Worm (Caenorhabditis elegans) whole organism, early embryonic: ENCODE measurements around the gene rpl-20.

Experiments
- B0310.2 ChIP-seq: sonication (generic microtip); optimal IDR thresholded peaks from 2 replicates; lab custom pipeline; 2016; ENCODE audit warnings: mild to moderate bottlenecking, missing genetic modification characterization, missing compliant biosample characterization
- F13C5.2 ChIP-seq: sonication (generic microtip); optimal IDR thresholded peaks from 2 replicates; lab custom pipeline; 2017; ENCODE audit warnings: mild to moderate bottlenecking, missing genetic modification characterization, inconsistent platforms, missing compliant biosample characterization
- aly-1 ChIP-seq: sonication (generic microtip); optimal IDR thresholded peaks from 2 replicates; lab custom pipeline; 2016; ENCODE audit warnings: missing genetic modification characterization, missing compliant biosample characterization
- ama-1 ChIP-seq: fragments of 150-350 bp; optimal IDR thresholded peaks from 2 replicates; lab custom pipeline; 2014
- ceh-13 ChIP-seq: fragments of 200-800 bp; sonication (Bioruptor generic); optimal IDR thresholded peaks from 2 replicates; lab custom pipeline; 2018; ENCODE audit warnings: mild to moderate bottlenecking, missing genetic modification characterization, missing compliant biosample characterization
- ceh-36 ChIP-seq: sonication (generic microtip); optimal IDR thresholded peaks from 2 replicates; lab custom pipeline; 2016; ENCODE audit warnings: missing genetic modification characterization, inconsistent platforms, missing compliant biosample characterization
- ets-7 ChIP-seq: sonication (generic microtip); optimal IDR thresholded peaks from 2 replicates; lab custom pipeline; 2016; ENCODE audit warnings: missing genotype, missing genetic modification characterization, missing compliant biosample characterization
- flt-1 ChIP-seq: fragments of 200-800 bp; sonication (Bioruptor generic); IDR thresholded peaks from 2 replicates; pipeline ENCODE4 v1.3.6; 2022; ENCODE audit warnings: missing genetic modification characterization, missing compliant biosample characterization
- hmbx-1 ChIP-seq: sonication (generic microtip); optimal IDR thresholded peaks from 2 replicates; lab custom pipeline; 2016; ENCODE audit warnings: mild to moderate bottlenecking, missing genetic modification characterization, missing compliant biosample characterization
- hmg-4 ChIP-seq: fragments of 200-800 bp; sonication (Bioruptor generic); optimal IDR thresholded peaks from 2 replicates; lab custom pipeline; 2018; ENCODE audit warnings: mild to moderate bottlenecking, missing genetic modification characterization, missing compliant biosample characterization
- hnd-1 ChIP-seq: sonication (generic microtip); optimal IDR thresholded peaks from 2 replicates; lab custom pipeline; 2016; ENCODE audit warnings: missing genetic modification characterization, missing compliant biosample characterization
- pes-1 ChIP-seq: fragments of 200-800 bp; sonication (Bioruptor generic); IDR thresholded peaks from 2 replicates; pipeline ENCODE4 v1.3.6; 2022; ENCODE audit warnings: missing genetic modification reagents, missing genetic modification characterization, missing compliant biosample characterization
- scrt-1 ChIP-seq: fragments of 200-800 bp; sonication (Bioruptor generic); IDR thresholded peaks from 2 replicates; pipeline ENCODE4 v1.3.6; 2022; ENCODE audit warnings: missing genetic modification characterization, missing compliant biosample characterization
- sea-1 ChIP-seq: fragments of 200-800 bp; sonication (Bioruptor generic); conservative IDR thresholded peaks from 2 replicates; pipeline ENCODE4 v1.3.6; 2022; ENCODE audit warnings: missing genetic modification characterization, missing compliant biosample characterization
- tbx-11 ChIP-seq: fragments of 200-800 bp; sonication (Bioruptor generic); IDR thresholded peaks from 2 replicates; pipeline ENCODE4 v1.3.6; 2022; ENCODE audit warnings: missing genetic modification characterization, missing compliant biosample characterization
- tbx-37 ChIP-seq: fragments of 200-800 bp; sonication (Bioruptor generic); conservative IDR thresholded peaks from 2 replicates; pipeline ENCODE4 v1.3.6; 2022; ENCODE audit warnings: missing genetic modification reagents, missing genetic modification characterization, missing compliant biosample characterization
- tra-4 ChIP-seq: sonication (generic microtip); optimal IDR thresholded peaks from 2 replicates; lab custom pipeline; 2017; ENCODE audit warnings: missing genetic modification characterization, missing compliant biosample characterization

rpl-20 gene

ce11 chrIV:4751814-4752213, 2.2 kb upstream of the rpl-20 start, which contains the start of gene Y17G9B.4:
Y17G9B.4 (plus strand) TSS chrIV:4752119.
- no peak for TF ChIP-seq scrt-1 (GFP tag; lab: Robert Waterston, UW)
- TF ChIP-seq tra-4 (tag; lab: Kevin White, UChicago), result no peak
- no peak for TF ChIP-seq hmg-4 (GFP tag; lab: Kevin White, UChicago)
- no peak for TF ChIP-seq tbx-37 (GFP tag; lab: Robert Waterston, UW)
- no peak for TF ChIP-seq pes-1
- no peak for TF ChIP-seq hmbx-1 (tag; lab: Kevin White, UChicago)
- TF ChIP-seq F13C5.2 (tag; lab: Kevin White, UChicago), result no peak
- no peak for TF ChIP-seq tbx-11 (GFP tag; lab: Robert Waterston, UW)
- no peak for TF ChIP-seq ceh-13
- no peak for TF ChIP-seq sea-1

DNA sequence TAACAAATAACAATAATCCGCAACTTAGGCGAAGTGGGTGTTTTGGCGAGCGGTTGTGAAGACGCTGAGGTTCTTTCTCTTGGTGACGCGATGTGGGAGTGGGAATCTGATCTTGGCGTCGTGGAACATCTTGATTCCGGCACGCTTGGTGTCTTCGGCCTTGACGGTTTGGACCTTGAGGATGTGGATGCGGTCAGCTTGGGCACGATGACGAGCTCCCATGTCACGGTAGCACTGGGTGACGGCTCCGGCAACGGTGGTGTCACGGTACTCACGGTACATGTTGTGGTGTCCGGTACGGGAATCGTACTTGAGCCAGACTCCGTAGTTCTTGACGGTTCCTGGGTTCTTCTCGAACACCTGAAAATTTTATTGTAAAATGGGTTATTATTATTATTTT, 423 bp downstream of the rpl-20 start:
- no peak for TF ChIP-seq flt-1 (GFP tag; lab: Robert Waterston, UW)
- TF ChIP-seq hmbx-1 (tag; lab: Kevin White, UChicago), result no peak
- TF ChIP-seq ama-1 (lab: Kevin White, UChicago), result no peak
- no peak for TF ChIP-seq scrt-1 (GFP tag; lab: Robert Waterston, UW)
- TF ChIP-seq hmg-4 (GFP tag; lab: Kevin White, UChicago), result no peak
- TF ChIP-seq aly-1 (tag; lab: Kevin White, UChicago), result no peak
- no peak for TF ChIP-seq ceh-36
- no peak for TF ChIP-seq tbx-37 (GFP tag; lab: Robert Waterston, UW)
- TF ChIP-seq tra-4 (tag; lab: Kevin White, UChicago), result no peak
- TF ChIP-seq B0310.2 (tag; lab: Kevin White, UChicago), result no peak
- no peak for TF ChIP-seq ets-7
- TF ChIP-seq ceh-13, result no peak
- no peak for TF ChIP-seq sea-1
- no peak for TF ChIP-seq pes-1

DNA sequence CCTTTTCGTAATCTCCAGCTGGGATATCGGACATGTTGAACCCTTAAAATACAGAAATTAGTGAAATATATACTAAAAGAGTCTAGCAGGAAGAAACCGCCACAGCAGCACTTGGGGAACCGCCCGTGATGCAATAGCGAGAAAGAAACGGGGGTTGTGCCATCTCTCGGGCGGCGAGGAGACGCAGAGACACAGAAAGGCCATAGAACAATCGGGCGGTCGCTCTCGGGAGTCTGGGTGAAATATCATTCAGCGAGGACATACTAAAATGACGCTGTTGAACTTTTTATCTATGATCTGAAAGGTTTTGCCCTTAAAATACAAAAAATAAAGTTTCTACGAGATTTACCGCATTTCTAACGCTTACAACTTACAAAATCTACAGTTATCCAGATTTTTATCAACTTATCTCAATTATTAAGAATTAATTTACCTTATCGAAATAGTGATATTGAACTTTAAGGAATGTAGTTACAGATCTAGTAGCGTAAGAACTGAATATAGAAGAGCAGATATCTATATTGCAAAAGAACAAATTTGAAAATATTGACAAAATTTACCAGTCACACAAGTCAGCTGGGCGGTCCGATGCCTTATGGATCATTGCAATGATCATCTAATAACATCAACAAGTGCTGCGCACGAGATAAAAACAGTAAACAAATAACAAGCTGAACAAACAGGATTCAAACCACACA, 1.0 kb downstream of the rpl-20 start, which contains the start of gene cyc-2.1:
Gene cyc-2.1, minus strand, starts transcription at position 605 of the 698 bp plus-strand sequence.
- TF ChIP-seq pes-1 (no peak), tra-4 (tag; lab: Kevin White, UChicago) (no peak), ceh-13 (no peak), ets-7 (no peak), hnd-1 (no peak), F13C5.2 (tag; lab: Kevin White, UChicago) (peak; percentile 38), scrt-1 (GFP tag; lab: Robert Waterston, UW) (peak; percentile 64), ama-1 (lab: Kevin White, UChicago) (peak; percentile 3), flt-1 (GFP tag; lab: Robert Waterston, UW) (0 out of 2 replicates have a peak, but pooled peaks have one; percentile 4), B0310.2 (tag; lab: Kevin White, UChicago) (no peak), tbx-11 (GFP tag; lab: Robert Waterston, UW) (0 out of 2 replicates have a peak, but pooled peaks have one; percentile 31), ceh-36 (no peak), aly-1 (tag; lab: Kevin White, UChicago) (no peak), hmbx-1 (tag; lab: Kevin White, UChicago) (no peak), tbx-37 (GFP tag; lab: Robert Waterston, UW) (no peak), hmg-4 (GFP tag; lab: Kevin White, UChicago) (peak; percentile 49), sea-1 (0 out of 2 replicates have a peak, but pooled peaks have one; percentile 28)

- TF ChIP-seq tbx-11 (GFP tag; lab: Robert Waterston, UW) (no peak), ama-1 (lab: Kevin White, UChicago) (peak; percentile 14), hnd-1 (no peak)
Measured at ce11 chrIV:4747553-4747952, 2.0 kb downstream of the rpl-20 start, which contains the start of gene tctn-1. tctn-1 (minus strand) TSS chrIV:4747832.

DNA sequence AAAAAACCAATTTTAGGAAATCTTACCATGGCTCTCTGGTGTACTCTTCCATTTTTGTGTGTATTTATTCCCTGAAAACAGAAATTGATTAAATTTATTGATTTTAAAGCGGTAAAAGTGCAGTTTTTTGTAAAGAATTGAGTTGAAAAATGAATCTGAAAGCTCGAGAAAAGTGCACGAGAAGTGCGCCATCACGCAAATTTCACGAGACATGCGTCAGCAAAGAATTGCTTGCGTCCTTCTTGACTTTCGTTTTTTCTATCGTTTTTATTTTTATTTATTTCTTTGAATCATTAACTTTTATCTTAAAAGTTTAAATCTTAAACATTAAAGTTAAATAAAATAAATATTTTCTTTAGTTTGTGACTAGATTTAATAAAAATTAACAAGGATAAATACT, 4.2 kb downstream of the rpl-20 start, which contains the start of gene timm-17B.1:
Gene timm-17B.1, minus strand, starts transcription at position 71 of the 400 bp plus-strand sequence.
- TF ChIP-seq pes-1 (0 out of 2 replicates have a peak, but pooled peaks have one; percentile 34), F13C5.2 (tag; lab: Kevin White, UChicago) (peak; percentile 34), tbx-11 (GFP tag; lab: Robert Waterston, UW) (no peak)

DNA sequence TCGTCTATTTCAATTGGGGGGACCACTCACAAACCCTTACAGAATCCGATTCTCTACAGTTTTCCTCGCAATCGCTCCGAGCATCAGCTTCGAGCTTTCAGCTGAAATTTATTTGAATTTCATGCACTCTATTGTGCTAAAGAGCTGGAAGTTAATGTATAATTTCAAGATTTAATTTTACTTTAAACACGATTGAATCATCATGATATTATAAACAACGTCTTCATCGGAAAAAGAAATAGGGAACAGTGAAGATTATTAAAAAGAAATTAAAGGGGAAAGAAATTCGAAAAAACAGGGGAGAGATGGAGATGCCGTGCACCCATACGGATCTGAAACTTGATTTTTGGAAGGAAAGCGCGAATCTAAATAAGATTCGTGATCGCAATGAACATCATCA, 5.4 kb downstream of the rpl-20 start, which contains the start of gene hoe-1:
Gene hoe-1, minus strand, starts transcription at position 101 of the 400 bp plus-strand sequence.
- no peak for TF ChIP-seq hmg-4 (GFP tag; lab: Kevin White, UChicago)
- TF ChIP-seq ceh-36, result no peak
- no peak for TF ChIP-seq tbx-37 (GFP tag; lab: Robert Waterston, UW)
- no peak for TF ChIP-seq pes-1
- TF ChIP-seq flt-1 (GFP tag; lab: Robert Waterston, UW), result no peak

- TF ChIP-seq hnd-1, result no peak
- TF ChIP-seq pes-1, result no peak
- TF ChIP-seq ets-7, result no peak
- TF ChIP-seq ceh-13, result no peak
- TF ChIP-seq tra-4 (tag; lab: Kevin White, UChicago), result no peak
- no peak for TF ChIP-seq hmbx-1 (tag; lab: Kevin White, UChicago)
- no peak for TF ChIP-seq scrt-1 (GFP tag; lab: Robert Waterston, UW)
- TF ChIP-seq sea-1, result no peak
- no peak for TF ChIP-seq flt-1 (GFP tag; lab: Robert Waterston, UW)
- no peak for TF ChIP-seq tbx-11 (GFP tag; lab: Robert Waterston, UW)
- no peak for TF ChIP-seq hmg-4 (GFP tag; lab: Kevin White, UChicago)
- no peak for TF ChIP-seq ama-1 (lab: Kevin White, UChicago)
Measured at ce11 chrIV:4742480-4742879, 7.1 kb downstream of the rpl-20 start.

DNA sequence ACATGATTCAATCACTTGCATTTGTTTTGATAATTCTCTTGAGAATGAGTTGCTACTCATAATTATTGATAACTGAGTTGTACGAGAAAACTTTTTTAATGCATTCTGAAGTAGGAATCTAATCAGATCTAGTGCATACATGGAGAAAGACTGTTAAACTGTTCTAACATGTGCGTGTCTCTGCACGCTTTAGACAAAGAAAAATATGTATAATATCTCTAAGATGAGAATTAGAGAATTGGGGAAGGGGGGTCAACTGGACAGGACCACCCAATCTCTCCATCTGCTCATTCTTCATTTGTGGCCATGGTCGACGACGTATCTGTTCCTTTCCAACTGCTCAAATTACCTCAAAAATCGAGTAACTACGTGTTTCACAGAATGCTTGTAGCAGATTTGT, 12.3 kb downstream of the rpl-20 start, which contains the start of gene fbxb-78:
Gene fbxb-78, plus strand, starts transcription at position 301 of the 400 bp plus-strand sequence.
- TF ChIP-seq scrt-1 (GFP tag; lab: Robert Waterston, UW), result no peak
- no peak for TF ChIP-seq hmbx-1 (tag; lab: Kevin White, UChicago)
- no peak for TF ChIP-seq hmg-4 (GFP tag; lab: Kevin White, UChicago)
- TF ChIP-seq ama-1 (lab: Kevin White, UChicago), result no peak
- no peak for TF ChIP-seq ceh-13
- no peak for TF ChIP-seq F13C5.2 (tag; lab: Kevin White, UChicago)
- TF ChIP-seq sea-1, result no peak
- TF ChIP-seq aly-1 (tag; lab: Kevin White, UChicago), result no peak
- TF ChIP-seq tbx-37 (GFP tag; lab: Robert Waterston, UW), result no peak
- TF ChIP-seq hnd-1, result no peak
- no peak for TF ChIP-seq pes-1
- no peak for TF ChIP-seq tbx-11 (GFP tag; lab: Robert Waterston, UW)
- TF ChIP-seq ets-7, result no peak
- no peak for TF ChIP-seq flt-1 (GFP tag; lab: Robert Waterston, UW)
- no peak for TF ChIP-seq ceh-36
- TF ChIP-seq B0310.2 (tag; lab: Kevin White, UChicago), result no peak
